Worm (Caenorhabditis elegans): ENCODE measurements around the gene snr-4.

The snr-4 gene

ce11 chrV:11978179-11978578 is 1.3 kb downstream of the snr-4 start, which contains the start of gene mif-2:
TSS of gene mif-2 (minus strand) at chrV:11978459.
- TF ChIP-seq C34F6.9 (tag; optimal IDR thresholded peaks at IDR 0.05) (no peak), lin-13 (GFP tag; optimal IDR thresholded peaks at IDR 0.05) (peak; percentile 5), nhr-129 (tag; optimal IDR thresholded peaks at IDR 0.05) (no peak), nhr-21 (tag; optimal IDR thresholded peaks at IDR 0.05) (peak; percentile 3), nhr-25 (tag; optimal IDR thresholded peaks at IDR 0.05) (peak; percentile 10), crh-2 (tag; optimal IDR thresholded peaks at IDR 0.05) (peak; percentile 4)

ce11 chrV:11976734-11977133 is 2.8 kb downstream of the snr-4 start:
- TF ChIP-seq crh-2 (tag; optimal IDR thresholded peaks at IDR 0.05), result peak; percentile 31
- no peak for TF ChIP-seq R02D3.7 (tag; optimal IDR thresholded peaks at IDR 0.05)
- TF ChIP-seq fos-1 (tag; optimal IDR thresholded peaks at IDR 0.05), result peak; percentile 43
- TF ChIP-seq sma-9 (GFP tag; optimal IDR thresholded peaks at IDR 0.05), result peak; percentile 6
- TF ChIP-seq sma-9 (tag; optimal IDR thresholded peaks at IDR 0.05), result no peak

ce11 chrV:11975233-11975632 is 4.3 kb downstream of the snr-4 start, which contains the start of gene cpr-1:
TSS of gene cpr-1 (plus strand) at chrV:11975551.
- TF ChIP-seq Y55F3AM.14 (GFP tag; optimal IDR thresholded peaks at IDR 0.05) (no peak), dmd-4 (tag; optimal IDR thresholded peaks at IDR 0.05) (no peak), sma-9 (GFP tag; optimal IDR thresholded peaks at IDR 0.05) (peak; percentile 69), sma-9 (tag; optimal IDR thresholded peaks at IDR 0.05) (no peak), F13H6.1 (tag; optimal IDR thresholded peaks at IDR 0.05) (peak; percentile 51), nhr-237 (tag; optimal IDR thresholded peaks at IDR 0.05) (no peak), crh-2 (tag; optimal IDR thresholded peaks at IDR 0.05) (peak; percentile 54), ztf-11 (tag; optimal IDR thresholded peaks at IDR 0.05) (no peak), fos-1 (tag; optimal IDR thresholded peaks at IDR 0.05) (peak; percentile 37), skn-1 (tag; optimal IDR thresholded peaks at IDR 0.05) (no peak)

ce11 chrV:11964723-11965122 is 14.8 kb downstream of the snr-4 start, which contains the start of gene F58H1.7:
TSS of gene F58H1.7 (minus strand) at chrV:11964823.
- TF ChIP-seq egl-27 (tag; optimal IDR thresholded peaks at IDR 0.05) (no peak), nhr-21 (tag; optimal IDR thresholded peaks at IDR 0.05) (no peak), nhr-23 (tag; optimal IDR thresholded peaks at IDR 0.05) (no peak), mbf-1 (tag; optimal IDR thresholded peaks at IDR 0.05) (no peak), elt-1 (tag; optimal IDR thresholded peaks at IDR 0.05) (no peak), nhr-77 (tag; optimal IDR thresholded peaks at IDR 0.05) (no peak), nhr-237 (tag; optimal IDR thresholded peaks at IDR 0.05) (no peak), lin-11 (tag; optimal IDR thresholded peaks at IDR 0.05) (no peak), snpc-4 (tag; optimal IDR thresholded peaks at IDR 0.05) (no peak), zag-1 (tag; optimal IDR thresholded peaks at IDR 0.05) (no peak), ZK546.5 (tag; optimal IDR thresholded peaks at IDR 0.05) (no peak), Y55F3AM.14 (GFP tag; optimal IDR thresholded peaks at IDR 0.05) (no peak), nhr-12 (tag; optimal IDR thresholded peaks at IDR 0.05) (no peak), sem-4 (tag; optimal IDR thresholded peaks at IDR 0.05) (no peak), ztf-1 (GFP tag; conservative IDR thresholded peaks at IDR 0.05) (no peak)

ce11 chrV:11960831-11961190 is 18.7 kb downstream of the snr-4 start:
- TF ChIP-seq elt-3 (tag; optimal IDR thresholded peaks at IDR 0.05), result no peak
- no peak for TF ChIP-seq snpc-4 (tag; optimal IDR thresholded peaks at IDR 0.05)
- no peak for TF ChIP-seq unc-39 (tag; optimal IDR thresholded peaks at IDR 0.05)
- no peak for TF ChIP-seq fos-1 (tag; optimal IDR thresholded peaks at IDR 0.05)
- TF ChIP-seq nhr-237 (tag; optimal IDR thresholded peaks at IDR 0.05), result no peak
- no peak for TF ChIP-seq gmeb-1 (tag; optimal IDR thresholded peaks at IDR 0.05)
- no peak for TF ChIP-seq sma-9 (GFP tag; optimal IDR thresholded peaks at IDR 0.05)
- no peak for TF ChIP-seq sma-9 (tag; optimal IDR thresholded peaks at IDR 0.05)
- no peak for TF ChIP-seq sma-3 (GFP tag; optimal IDR thresholded peaks at IDR 0.05)
- TF ChIP-seq zag-1 (tag; optimal IDR thresholded peaks at IDR 0.05), result no peak
- no peak for TF ChIP-seq nhr-10 (tag; optimal IDR thresholded peaks at IDR 0.05)

ce11 chrV:11960084-11960830 is 19.3 kb downstream of the snr-4 start:
- TF ChIP-seq nhr-129 (tag; optimal IDR thresholded peaks at IDR 0.05) (no peak), F13H6.1 (tag; optimal IDR thresholded peaks at IDR 0.05) (no peak)
